Fruit fly (Drosophila melanogaster): ENCODE data around the gene CG5171.

Gene CG5171

DNA sequence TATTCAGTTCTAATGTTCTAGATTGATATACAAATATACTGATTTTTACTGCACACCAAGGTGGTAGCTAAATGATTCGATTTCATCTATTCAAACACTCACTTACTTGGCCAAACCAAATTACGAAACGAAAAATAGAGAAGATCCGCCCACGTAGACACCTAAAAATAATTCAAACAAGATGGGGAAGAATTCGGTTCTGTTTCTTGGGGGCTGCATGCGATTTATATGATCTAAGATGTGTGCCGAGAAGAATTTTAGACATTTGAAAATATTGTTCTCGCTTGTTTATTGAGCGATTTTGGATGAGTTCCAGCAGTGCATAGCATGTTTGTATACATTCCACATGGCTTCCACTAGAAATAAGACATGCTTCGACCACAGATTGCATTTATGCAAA is 6.5 kb downstream of the CG5171 start:
- no peak for TF ChIP-seq CG17801 (GFP tag; optimal IDR thresholded peaks at IDR 0.05; ENCODE audit: partially characterized antibody)

DNA sequence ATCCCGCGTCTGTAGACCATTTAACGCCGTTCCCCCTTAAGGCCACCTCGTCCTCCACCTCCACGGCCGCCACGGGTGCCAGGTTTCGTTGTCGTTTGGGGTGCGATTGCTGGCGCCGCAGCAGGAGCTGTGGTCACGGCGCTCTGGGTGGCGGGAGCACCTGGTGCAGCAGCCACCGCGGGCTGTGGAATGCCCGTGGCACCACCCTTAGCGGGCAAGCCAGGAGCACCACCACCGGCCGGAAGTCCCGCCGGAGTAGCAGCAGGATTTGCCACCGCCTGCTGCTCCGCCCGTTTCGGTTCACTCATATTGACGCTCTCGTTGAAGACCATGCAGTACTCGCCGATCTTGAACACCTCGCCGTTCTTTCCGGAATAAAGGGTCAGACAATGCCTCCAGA is 7.9 kb downstream of the CG5171 start:
- no peak for TF ChIP-seq CG17801 (GFP tag; optimal IDR thresholded peaks at IDR 0.05; ENCODE audit: partially characterized antibody)

DNA sequence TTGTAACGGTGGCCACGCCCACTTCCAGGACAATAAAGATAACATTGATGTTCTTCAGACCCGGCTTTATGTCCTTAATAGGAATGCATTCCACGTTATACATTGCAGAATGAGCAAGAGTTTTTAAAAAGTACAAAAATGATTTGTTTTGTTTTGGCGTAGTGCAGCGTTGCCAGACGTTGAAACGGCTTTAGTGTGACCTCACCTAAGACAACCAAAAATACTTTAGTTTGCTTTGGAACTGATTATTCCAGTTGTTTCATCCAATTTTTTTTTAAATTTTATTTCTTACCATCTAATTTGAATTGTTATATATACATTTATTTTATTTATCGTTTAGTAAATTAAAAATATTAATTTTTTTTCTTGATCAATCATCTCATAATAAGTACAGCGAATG is 8.5 kb downstream of the CG5171 start, which contains the start of gene CG5181:
Gene CG5181 (minus strand): TSS at position 208 of the 400 bp plus-strand sequence.
- no peak for TF ChIP-seq CG17801 (GFP tag; optimal IDR thresholded peaks at IDR 0.05; ENCODE audit: partially characterized antibody)

DNA sequence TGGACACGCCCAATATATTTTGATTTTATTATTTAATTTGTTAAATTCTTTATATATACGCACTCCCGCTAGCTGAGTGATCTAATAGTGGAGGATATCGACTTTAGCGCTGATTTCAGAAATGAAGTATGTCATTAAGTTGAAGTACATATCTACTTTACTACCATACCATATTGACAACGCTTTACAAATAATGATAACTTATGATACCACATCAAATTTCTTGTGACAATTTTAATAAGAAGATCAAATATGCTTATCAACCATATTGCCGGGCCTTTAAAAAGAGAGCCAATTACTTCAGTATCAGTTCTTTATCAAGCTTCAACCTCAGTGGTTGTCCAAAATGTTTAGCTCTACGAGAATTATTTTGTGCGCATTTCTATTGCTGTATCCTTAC is 9.5 kb downstream of the CG5171 start, which contains the start of gene CG15818:
Gene CG15818 (plus strand): TSS at position 301 of the 400 bp plus-strand sequence.
- no peak for TF ChIP-seq CG17801 (GFP tag; optimal IDR thresholded peaks at IDR 0.05; ENCODE audit: partially characterized antibody)

DNA sequence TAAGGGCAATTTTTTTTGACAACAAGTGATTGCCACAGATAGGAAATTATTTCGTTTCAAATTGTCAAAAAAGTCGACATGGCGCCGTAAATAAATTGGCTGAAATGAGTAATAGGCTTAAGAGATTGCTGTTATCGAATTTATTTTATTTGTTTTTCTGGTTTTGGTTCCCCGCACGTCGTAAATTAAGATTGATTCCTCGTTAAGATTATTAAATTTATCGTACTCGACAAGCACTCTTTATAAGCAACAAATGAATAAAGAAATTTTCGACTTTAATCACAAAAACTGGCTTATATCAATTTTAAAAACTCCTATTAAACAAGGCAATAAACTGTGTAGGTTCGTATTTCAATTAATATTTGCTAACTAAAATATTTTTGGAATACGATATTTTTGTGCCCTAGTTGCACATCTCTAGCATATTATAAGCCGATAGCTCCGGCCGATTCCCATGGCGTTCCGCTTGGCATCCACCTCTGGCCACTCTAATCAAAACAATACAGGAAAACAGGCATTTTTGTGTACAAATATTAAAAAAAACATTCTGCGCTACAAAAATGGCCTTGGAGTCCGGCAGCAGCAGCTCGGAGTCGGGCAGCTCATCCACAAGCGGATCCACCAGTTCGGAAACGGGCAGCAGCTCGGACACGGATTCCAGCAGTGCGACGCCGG is 10.9 kb downstream of the CG5171 start, which contains the start of gene chm:
Gene chm (plus strand): TSS at position 471 of the 675 bp plus-strand sequence.
- no peak for TF ChIP-seq CG17801 (GFP tag; optimal IDR thresholded peaks at IDR 0.05; ENCODE audit: partially characterized antibody)

DNA sequence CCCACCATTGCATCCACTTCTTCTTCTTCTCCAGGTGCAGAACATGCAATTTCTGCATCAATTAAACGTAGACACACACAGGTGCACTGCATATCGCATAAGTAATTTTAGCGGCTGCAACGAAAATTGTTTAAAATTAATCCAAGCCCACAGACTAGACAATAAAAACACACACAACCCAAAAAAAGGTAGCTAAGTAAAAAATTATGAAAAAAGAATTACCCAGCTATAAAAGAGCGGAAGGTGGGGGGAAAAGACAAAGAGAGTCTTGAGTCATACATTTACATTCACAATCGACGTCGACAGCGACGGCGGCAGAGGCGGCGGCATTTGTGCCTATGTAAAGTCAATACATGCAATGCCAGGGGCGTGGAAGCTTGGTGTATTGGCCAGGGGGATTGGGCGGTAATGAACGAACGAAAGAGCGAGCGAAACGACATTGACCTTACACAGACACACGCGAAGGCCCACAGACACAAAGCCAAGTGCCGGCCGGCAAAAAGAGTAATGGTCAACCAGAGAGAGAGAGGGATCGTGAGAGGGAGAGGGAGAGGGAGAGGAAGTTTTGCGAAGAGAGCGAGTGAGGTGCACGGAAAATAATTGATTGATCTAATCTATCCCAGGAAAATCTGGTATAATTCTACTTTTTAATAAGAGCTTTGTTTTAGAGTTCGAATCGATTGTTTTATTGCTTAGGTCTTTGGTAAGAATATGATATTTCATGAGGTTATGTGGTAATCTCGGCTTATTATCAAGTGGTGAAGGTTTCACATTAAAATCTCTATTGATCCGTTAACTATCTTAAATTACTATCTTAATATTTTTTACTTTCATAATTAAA is 17.2 kb downstream of the CG5171 start:
- peak; percentile 61 for TF ChIP-seq CG17801 (GFP tag; optimal IDR thresholded peaks at IDR 0.05; ENCODE audit: partially characterized antibody)

DNA sequence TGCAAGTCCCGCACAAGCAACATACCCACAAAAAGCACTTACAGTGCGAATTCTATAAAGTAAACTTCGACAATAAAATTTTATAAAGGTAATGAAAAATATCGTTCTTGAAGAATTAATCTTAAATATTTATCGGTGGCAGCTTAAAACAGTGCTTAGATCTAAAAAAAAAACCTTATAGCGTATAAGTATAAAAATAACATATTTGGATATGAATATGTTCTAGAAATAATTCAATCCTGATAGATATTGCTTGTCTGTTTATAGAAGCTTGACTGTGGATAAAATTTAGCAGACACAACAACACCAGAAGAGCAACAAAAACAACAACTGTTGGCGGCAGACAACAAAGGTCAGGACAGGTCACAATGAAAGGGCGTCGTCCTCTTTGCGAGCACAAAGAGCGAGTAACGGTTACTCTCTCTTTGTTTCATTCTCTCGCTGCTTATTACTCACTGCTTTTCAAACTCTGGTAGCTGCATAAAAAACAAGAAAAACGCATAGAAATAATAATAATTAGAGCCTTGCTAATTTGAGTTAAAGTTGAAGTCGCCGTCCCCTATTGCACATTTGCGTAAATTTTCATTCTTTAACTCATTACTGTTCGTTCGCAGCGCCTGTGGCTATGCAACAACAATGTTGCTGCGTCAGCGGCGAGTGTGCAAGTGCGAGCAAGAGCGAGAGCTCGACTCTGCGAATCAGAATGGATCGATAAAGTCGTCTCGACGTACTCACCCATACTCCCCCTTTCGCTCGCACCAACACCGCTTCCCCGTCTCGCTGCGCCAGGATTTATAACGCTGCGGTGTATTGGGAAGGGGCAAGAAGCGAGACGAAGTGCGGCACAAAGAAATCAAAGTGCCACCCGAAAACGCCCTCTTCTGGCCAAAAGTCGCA is 18.5 kb downstream of the CG5171 start:
- TF ChIP-seq CG17801 (GFP tag; optimal IDR thresholded peaks at IDR 0.05; ENCODE audit: partially characterized antibody), result no peak

DNA sequence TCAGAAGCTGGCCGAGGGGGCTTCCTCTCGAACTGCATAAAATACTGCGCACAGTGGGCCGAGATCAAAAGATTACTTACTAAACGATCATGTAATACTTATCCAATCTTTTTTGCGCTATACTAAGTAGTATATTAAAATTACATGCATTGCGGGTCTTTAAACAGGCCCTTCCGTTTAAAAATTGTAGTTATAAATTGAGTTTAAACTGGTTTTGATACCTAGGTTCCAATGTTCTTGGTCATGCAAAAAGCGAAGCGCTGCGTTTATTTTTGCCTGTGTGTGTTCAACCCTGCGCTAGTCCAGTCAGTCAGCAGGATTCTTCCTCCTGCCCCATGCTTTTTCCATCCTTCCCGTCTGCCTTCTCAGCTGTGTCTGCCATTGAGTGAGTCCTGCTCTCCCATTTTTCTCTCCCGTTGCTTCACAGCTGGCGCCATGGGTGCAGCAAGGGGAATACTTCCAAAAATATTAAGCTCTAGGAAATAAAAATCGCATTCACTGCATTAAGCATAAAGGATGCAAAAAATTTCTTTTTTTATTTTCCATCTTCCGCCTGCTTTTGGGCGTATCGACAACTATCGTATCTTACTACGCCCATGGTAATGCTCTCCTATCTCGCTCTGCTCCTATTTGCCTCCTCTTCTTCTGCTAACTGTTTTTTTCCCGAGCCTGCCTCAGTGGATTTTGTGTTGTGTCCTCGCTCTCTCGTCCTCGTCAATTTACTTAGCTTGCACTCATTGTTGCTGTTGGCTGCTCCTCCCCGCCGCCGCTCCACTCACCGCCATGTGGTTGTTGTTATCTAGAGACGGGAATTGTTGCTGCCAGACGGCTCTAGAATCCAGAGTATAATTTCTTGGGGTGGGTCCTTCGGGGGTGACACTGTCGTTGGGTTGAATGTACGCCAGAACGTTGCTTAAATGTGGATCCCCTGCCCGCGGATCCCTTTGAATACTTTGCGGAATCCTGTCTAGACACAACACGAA is 19.5 kb downstream of the CG5171 start:
- TF ChIP-seq CG17801 (GFP tag; optimal IDR thresholded peaks at IDR 0.05; ENCODE audit: partially characterized antibody), result no peak

DNA sequence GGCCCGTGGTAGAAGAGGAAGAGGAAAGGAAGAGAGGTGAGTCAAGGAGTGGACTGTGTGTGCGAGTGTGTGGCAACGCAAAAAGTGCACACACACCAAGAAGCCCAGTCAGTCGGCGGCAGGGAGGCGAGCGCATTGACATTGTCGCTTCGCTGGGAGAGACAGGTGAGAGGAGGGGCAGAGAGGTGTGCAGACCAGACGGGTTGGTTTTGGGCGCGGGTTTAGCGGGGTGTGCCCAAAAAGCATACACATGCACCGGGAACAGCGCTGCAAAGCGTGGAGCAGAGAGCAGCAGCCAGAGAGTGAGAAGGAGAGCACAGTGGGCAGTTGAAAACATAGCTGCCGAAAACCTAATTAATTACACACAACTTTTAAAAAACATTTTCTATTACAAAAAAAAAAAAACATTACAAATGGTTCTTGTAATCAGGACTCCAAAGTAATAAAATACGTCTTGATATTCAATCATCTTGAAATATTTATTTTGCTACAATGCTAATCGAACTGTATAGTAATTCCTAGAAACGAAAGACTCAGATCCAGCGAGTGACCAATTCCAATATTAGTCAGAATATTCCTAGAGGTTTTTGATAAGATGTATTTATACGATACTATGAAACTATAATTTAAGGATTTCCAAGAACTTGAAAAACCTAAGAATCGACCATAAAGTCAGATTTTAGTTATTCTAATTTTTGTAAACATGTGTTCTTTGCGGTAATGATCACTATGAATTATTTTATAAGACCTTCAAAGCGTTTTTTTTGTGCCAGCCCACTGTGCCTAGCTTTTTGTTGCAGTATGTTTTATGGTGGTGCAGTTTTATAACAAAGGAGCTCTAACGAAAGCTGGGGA is 21.5 kb downstream of the CG5171 start:
- no peak for TF ChIP-seq CG17801 (GFP tag; optimal IDR thresholded peaks at IDR 0.05; ENCODE audit: partially characterized antibody)

DNA sequence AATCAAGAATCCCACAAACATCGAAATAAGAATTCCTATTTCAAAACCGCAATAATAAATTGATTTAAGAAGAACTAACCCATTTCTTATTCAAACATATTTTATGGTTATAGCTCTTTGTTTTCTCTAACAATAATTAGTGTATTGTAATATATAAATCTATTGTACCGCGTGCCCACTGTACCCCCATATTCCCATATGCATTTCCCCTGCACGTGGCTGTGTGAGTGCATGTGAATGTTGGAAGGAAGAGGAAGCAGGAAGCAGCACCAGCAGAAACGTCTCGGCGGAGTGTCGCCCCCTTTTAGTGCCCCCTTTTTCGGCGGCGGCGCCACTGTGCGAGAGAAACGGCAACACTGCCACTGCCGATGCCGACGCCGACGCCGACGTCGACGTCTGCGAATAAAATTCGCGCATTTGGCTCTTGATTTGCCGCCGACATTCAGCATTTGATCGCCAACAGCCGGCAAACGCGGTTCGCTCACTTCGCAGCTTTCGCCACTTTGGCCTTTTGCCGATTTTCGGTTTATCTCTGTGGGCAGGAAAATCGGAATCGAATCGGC is 22.3 kb downstream of the CG5171 start:
- peak; percentile 27 for TF ChIP-seq CG17801 (GFP tag; optimal IDR thresholded peaks at IDR 0.05; ENCODE audit: partially characterized antibody)

DNA sequence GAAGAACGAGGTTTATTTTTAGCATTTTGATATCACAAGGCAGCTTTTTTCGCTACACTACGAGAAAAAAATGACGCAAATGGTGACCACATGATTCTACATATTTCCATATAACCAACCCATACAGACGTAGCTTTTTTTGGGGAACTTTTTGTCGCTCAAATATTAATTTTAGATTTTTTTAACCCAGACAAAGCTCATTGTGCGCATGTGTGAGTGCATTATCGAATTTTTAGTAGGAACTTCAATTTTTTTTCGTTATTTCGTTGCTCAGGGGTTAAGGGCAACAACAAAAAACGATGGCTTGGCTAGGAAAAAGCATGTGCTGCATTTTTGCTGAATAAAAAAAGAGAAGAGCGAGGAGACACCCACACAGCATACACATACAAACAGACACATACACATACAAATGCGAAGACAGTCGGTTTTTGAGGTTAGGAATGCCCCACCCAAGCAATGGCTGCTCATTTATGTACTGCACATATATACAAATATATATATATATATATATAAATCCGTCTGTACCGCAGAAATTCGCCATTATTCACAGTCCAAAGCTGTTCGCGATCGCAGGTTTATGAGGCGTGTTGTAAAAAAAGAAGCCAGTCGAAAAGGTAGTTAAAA is 23.3 kb downstream of the CG5171 start:
- TF ChIP-seq CG17801 (GFP tag; optimal IDR thresholded peaks at IDR 0.05; ENCODE audit: partially characterized antibody), result no peak
